Worm (Caenorhabditis elegans) whole organism, late embryonic: ENCODE data around the gene dgn-2.
"Not testable (repeated sequence)": the region's sequence is repeated elsewhere in the genome, so short reads cannot be mapped to it uniquely, and the experiment has no call there.

Experiments
- C08G9.2 ChIP-seq: sonication (generic microtip); optimal IDR thresholded peaks from 2 replicates; lab custom pipeline; 2016; ENCODE audit warnings: mild to moderate bottlenecking, missing genetic modification characterization, moderate library complexity, missing compliant biosample characterization
- K09A11.1 ChIP-seq: sonication (generic microtip); optimal IDR thresholded peaks from 2 replicates; lab custom pipeline; 2017; ENCODE audit warnings: antibody characterized with exemption, mild to moderate bottlenecking, missing genetic modification characterization, missing compliant biosample characterization; ENCODE audit not compliant: insufficient read depth
- ahr-1 ChIP-seq: sonication (generic microtip); optimal IDR thresholded peaks from 2 replicates; lab custom pipeline; 2016; ENCODE audit warnings: missing genetic modification characterization, missing compliant biosample characterization
- ama-1 ChIP-seq: fragments of 150-350 bp; optimal IDR thresholded peaks from 2 replicates; lab custom pipeline; 2014
- ceh-14 ChIP-seq: sonication (generic microtip); optimal IDR thresholded peaks from 2 replicates; lab custom pipeline; 2016; ENCODE audit warnings: missing genotype, missing genetic modification characterization, missing compliant biosample characterization
- ceh-18 ChIP-seq: sonication (generic microtip); optimal IDR thresholded peaks from 2 replicates; lab custom pipeline; 2016; ENCODE audit warnings: missing genetic modification characterization, missing compliant biosample characterization
- ceh-19 ChIP-seq: fragments of 200-800 bp; sonication (Bioruptor generic); optimal IDR thresholded peaks from 2 replicates; lab custom pipeline; 2018; ENCODE audit warnings: mild to moderate bottlenecking, missing genetic modification characterization, missing compliant biosample characterization
- ceh-22 ChIP-seq: sonication (generic microtip); optimal IDR thresholded peaks from 2 replicates; lab custom pipeline; 2017; ENCODE audit warnings: missing biosample characterization, missing genetic modification characterization
- ceh-30 ChIP-seq: fragments of 150-350 bp; optimal IDR thresholded peaks from 2 replicates; lab custom pipeline; 2014; ENCODE audit warnings: missing biosample characterization, missing genetic modification characterization
- ceh-34 ChIP-seq: sonication (generic microtip); optimal IDR thresholded peaks from 2 replicates; lab custom pipeline; 2016; ENCODE audit warnings: mild to moderate bottlenecking, missing genetic modification characterization, missing compliant biosample characterization
- ceh-45 ChIP-seq: fragments of 200-800 bp; sonication (Bioruptor generic); IDR thresholded peaks from 2 replicates; pipeline ENCODE4 v1.3.6; 2022; ENCODE audit warnings: missing genetic modification reagents, missing genetic modification characterization, missing compliant biosample characterization
- ceh-48 ChIP-seq: sonication (generic microtip); optimal IDR thresholded peaks from 2 replicates; lab custom pipeline; 2016; ENCODE audit warnings: missing genetic modification characterization, inconsistent platforms, missing compliant biosample characterization
- ceh-9 ChIP-seq: sonication (generic microtip); optimal IDR thresholded peaks from 2 replicates; lab custom pipeline; 2016; ENCODE audit warnings: mild to moderate bottlenecking, missing genetic modification characterization, inconsistent platforms, missing compliant biosample characterization
- che-1 ChIP-seq: sonication (generic microtip); optimal IDR thresholded peaks from 2 replicates; lab custom pipeline; 2016; ENCODE audit warnings: mild to moderate bottlenecking, missing genetic modification characterization, missing compliant biosample characterization
- dmd-4 ChIP-seq: sonication (generic microtip); optimal IDR thresholded peaks from 2 replicates; lab custom pipeline; 2016; ENCODE audit warnings: borderline replicate concordance, missing genetic modification characterization, missing compliant biosample characterization
- elt-4 ChIP-seq: sonication (generic microtip); optimal IDR thresholded peaks from 2 replicates; lab custom pipeline; 2016; ENCODE audit warnings: missing genetic modification characterization, missing compliant biosample characterization
- eyg-1 ChIP-seq: sonication (generic microtip); optimal IDR thresholded peaks from 2 replicates; lab custom pipeline; 2016; ENCODE audit warnings: missing genotype, missing genetic modification characterization, missing compliant biosample characterization
- fax-1 ChIP-seq: sonication (generic microtip); optimal IDR thresholded peaks from 2 replicates; lab custom pipeline; 2016; ENCODE audit warnings: missing genotype, missing genetic modification characterization, missing compliant biosample characterization
- fkh-10 ChIP-seq: fragments of 150-350 bp; optimal IDR thresholded peaks from 2 replicates; lab custom pipeline; 2014; ENCODE audit warnings: missing biosample characterization, missing genetic modification reagents, missing genetic modification characterization
- fkh-6 ChIP-seq: sonication (generic microtip); optimal IDR thresholded peaks from 2 replicates; lab custom pipeline; 2016; ENCODE audit warnings: missing genetic modification characterization, missing compliant biosample characterization
- hlh-13 ChIP-seq: fragments of 200-800 bp; sonication (Bioruptor generic); optimal IDR thresholded peaks from 2 replicates; lab custom pipeline; 2018; ENCODE audit warnings: mild to moderate bottlenecking, missing genetic modification characterization, missing compliant biosample characterization
- hlh-15 ChIP-seq: sonication (generic microtip); optimal IDR thresholded peaks from 2 replicates; lab custom pipeline; 2016; ENCODE audit warnings: missing genetic modification characterization, missing compliant biosample characterization
- hlh-30 ChIP-seq: sonication (generic microtip); optimal IDR thresholded peaks from 2 replicates; lab custom pipeline; 2017; ENCODE audit warnings: antibody characterized with exemption, missing genetic modification characterization, missing compliant biosample characterization; ENCODE audit not compliant: insufficient read depth
- hlh-8 ChIP-seq: sonication (generic microtip); optimal IDR thresholded peaks from 2 replicates; lab custom pipeline; 2016; ENCODE audit warnings: missing genotype, missing genetic modification characterization, missing compliant biosample characterization
- lim-6 ChIP-seq: sonication (generic microtip); optimal IDR thresholded peaks from 2 replicates; lab custom pipeline; 2016; ENCODE audit warnings: missing genetic modification characterization, missing compliant biosample characterization
- madf-2 ChIP-seq: sonication (generic microtip); optimal IDR thresholded peaks from 2 replicates; lab custom pipeline; 2017; ENCODE audit warnings: missing genetic modification characterization, missing compliant biosample characterization
- nhr-232 ChIP-seq: sonication (generic microtip); optimal IDR thresholded peaks from 2 replicates; lab custom pipeline; 2016; ENCODE audit warnings: missing genetic modification characterization, missing compliant biosample characterization
- npax-4 ChIP-seq: sonication (generic microtip); optimal IDR thresholded peaks from 2 replicates; lab custom pipeline; 2016; ENCODE audit warnings: missing genetic modification characterization, missing compliant biosample characterization
- odd-2 ChIP-seq: sonication (generic microtip); optimal IDR thresholded peaks from 2 replicates; lab custom pipeline; 2017; ENCODE audit warnings: antibody characterized with exemption, mild to moderate bottlenecking, missing genetic modification characterization, missing compliant biosample characterization
- pag-3 ChIP-seq: sonication (generic microtip); optimal IDR thresholded peaks from 2 replicates; lab custom pipeline; 2016; ENCODE audit warnings: missing compliant biosample characterization, missing genetic modification characterization, borderline replicate concordance
- pat-9 ChIP-seq: fragments of 200-800 bp; sonication (Bioruptor generic); optimal IDR thresholded peaks from 2 replicates; lab custom pipeline; 2018; ENCODE audit warnings: mild to moderate bottlenecking, missing genetic modification characterization, moderate library complexity, missing compliant biosample characterization
- pha-2 ChIP-seq: sonication (generic microtip); optimal IDR thresholded peaks from 2 replicates; lab custom pipeline; 2017; ENCODE audit warnings: mild to moderate bottlenecking, missing genetic modification characterization, missing compliant biosample characterization
- pha-4 ChIP-seq: fragments of 150-350 bp; optimal IDR thresholded peaks from 2 replicates; lab custom pipeline; 2018; ENCODE audit warnings: missing biosample characterization, missing genetic modification reagents, missing genetic modification characterization
- pros-1 ChIP-seq: fragments of 150-350 bp; optimal IDR thresholded peaks from 2 replicates; lab custom pipeline; 2014; ENCODE audit warnings: missing biosample characterization, missing genetic modification reagents, missing genetic modification characterization
- sdc-2 ChIP-seq: sonication (generic microtip); optimal IDR thresholded peaks from 2 replicates; lab custom pipeline; 2016; ENCODE audit warnings: missing genotype, missing genetic modification characterization, missing compliant biosample characterization
- sox-2 ChIP-seq: fragments of 200-800 bp; sonication (Bioruptor generic); IDR thresholded peaks from 2 replicates; pipeline ENCODE4 v1.3.6; 2022; ENCODE audit warnings: missing genetic modification reagents, missing genetic modification characterization, missing compliant biosample characterization

The dgn-2 gene

ce11 chrX:1409224-1409623 is 41.9 kb upstream of the dgn-2 start:
- TF ChIP-seq pag-3 (no peak), hlh-8 (tag; lab: Kevin White, UChicago) (no peak), dmd-4 (tag; lab: Kevin White, UChicago) (no peak), npax-4 (tag; lab: Kevin White, UChicago) (no peak), elt-4 (no peak), hlh-15 (tag; lab: Kevin White, UChicago) (no peak), fax-1 (tag; lab: Kevin White, UChicago) (no peak)

DNA sequence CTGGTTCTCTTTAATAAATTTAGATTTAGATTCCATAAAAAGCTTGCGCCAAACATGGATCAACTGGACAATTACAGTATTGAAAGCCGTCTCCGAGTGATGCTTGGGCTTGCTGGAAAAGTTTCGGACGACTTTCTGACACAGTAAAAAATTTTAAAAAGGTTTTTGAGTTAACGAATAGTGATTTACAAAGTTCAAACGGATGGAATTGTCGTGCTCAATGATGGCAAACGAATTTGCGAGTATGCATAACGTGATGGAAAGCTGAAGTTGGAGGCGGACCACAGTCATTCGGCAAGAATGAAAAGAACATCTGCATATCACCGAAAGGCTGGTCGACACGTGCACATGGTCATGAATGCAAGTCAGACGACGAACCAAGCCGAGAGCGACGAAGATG is 36.7 kb upstream of the dgn-2 start, which contains the start of gene ZK402.1:
Gene ZK402.1, plus strand, starts transcription at position 301 of the 400 bp plus-strand sequence.
- TF ChIP-seq nhr-232 (tag; lab: Kevin White, UChicago); K09A11.1 (tag; lab: Kevin White, UChicago); ceh-45 (GFP tag; lab: Robert Waterston, UW): not testable (repeated sequence)
- TF ChIP-seq, all 69 proteins: peak for 0; not testable (repeated sequence) for 69

DNA sequence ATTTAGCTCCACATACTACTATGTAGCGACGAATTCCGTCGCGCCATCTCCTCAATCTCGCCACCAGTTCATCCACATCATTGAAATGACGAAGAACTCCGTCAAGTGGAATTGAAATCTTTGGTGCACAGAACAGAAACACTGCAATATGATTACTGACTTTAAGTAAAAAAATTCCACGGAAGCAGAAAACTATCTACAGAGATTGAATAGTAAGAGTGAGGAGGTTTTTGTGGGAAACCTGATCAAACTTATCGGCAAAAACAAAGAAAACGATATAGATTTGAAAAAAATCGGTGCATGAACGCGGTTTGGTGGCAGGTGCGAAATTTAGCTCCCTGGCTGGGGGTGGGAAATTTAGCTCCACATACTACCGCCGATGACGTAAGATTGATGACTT is 36.1 kb upstream of the dgn-2 start, which contains the start of gene ZK402.2:
Gene ZK402.2, plus strand, starts transcription at position 301 of the 400 bp plus-strand sequence.
- TF ChIP-seq ceh-30 (tag; lab: Kevin White, UChicago); eyg-1; C08G9.2 (tag; lab: Kevin White, UChicago): not testable (repeated sequence)

- TF ChIP-seq sdc-2 (tag; lab: Kevin White, UChicago) (no peak), elt-4 (no peak), pha-2 (tag; lab: Kevin White, UChicago) (no peak), ceh-48 (tag; lab: Kevin White, UChicago) (no peak), ceh-9 (no peak), ceh-19 (GFP tag; lab: Kevin White, UChicago) (no peak), K09A11.1 (tag; lab: Kevin White, UChicago) (no peak), che-1 (no peak), ceh-18 (tag; lab: Kevin White, UChicago) (no peak), madf-2 (tag; lab: Kevin White, UChicago) (no peak), pat-9 (tag; lab: Kevin White, UChicago) (no peak), ceh-34 (tag; lab: Kevin White, UChicago) (no peak), lim-6 (no peak), pros-1 (tag; lab: Kevin White, UChicago) (no peak), fkh-6 (no peak), hlh-30 (tag; lab: Kevin White, UChicago) (no peak)
Measured at ce11 chrX:1401259-1401658, 33.9 kb upstream of the dgn-2 start, which contains the start of gene ZK402.5. TSS of gene ZK402.5 (minus strand) at chrX:1401359.

DNA sequence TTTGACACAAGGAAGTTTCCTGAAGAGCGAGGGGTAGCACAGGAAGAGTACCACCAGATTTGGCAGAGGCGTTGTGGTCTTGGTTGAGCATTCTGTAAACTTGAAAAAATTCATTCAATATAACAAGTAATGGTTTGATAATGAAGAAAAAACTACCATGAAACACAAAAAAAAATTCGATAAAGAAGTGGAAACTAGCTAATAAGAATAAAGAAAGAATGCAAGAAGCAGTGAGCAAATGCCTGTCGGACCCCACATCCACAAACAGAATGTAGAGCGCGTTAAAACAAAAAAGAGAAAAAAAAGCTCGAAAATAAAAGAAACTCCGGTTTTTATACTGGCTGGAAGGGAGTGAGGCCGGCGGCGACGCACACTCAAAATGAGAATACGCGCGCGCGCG is 30.2 kb upstream of the dgn-2 start, which contains the start of gene H39E20.1:
Gene H39E20.1, minus strand, starts transcription at position 101 of the 400 bp plus-strand sequence.
- TF ChIP-seq ceh-14 (tag; lab: Kevin White, UChicago) (no peak), C08G9.2 (tag; lab: Kevin White, UChicago) (no peak), ama-1 (lab: Kevin White, UChicago) (no peak), odd-2 (tag; lab: Kevin White, UChicago) (no peak), sox-2 (GFP tag; lab: Robert Waterston, UW) (no peak), fkh-10 (no peak), pha-4 (no peak), ceh-18 (tag; lab: Kevin White, UChicago) (no peak), ahr-1 (no peak), ceh-22 (no peak), hlh-13 (no peak), eyg-1 (no peak), sdc-2 (tag; lab: Kevin White, UChicago) (no peak), K09A11.1 (tag; lab: Kevin White, UChicago) (no peak), hlh-8 (tag; lab: Kevin White, UChicago) (no peak)
